Fruit fly (Drosophila melanogaster) whole organism, embryonic: Measurements from ENCODE around the gene CG13138.

ENCODE experiments used
- ATbp ChIP-seq: fragments of 200-800 bp; sonication (Bioruptor generic); optimal IDR thresholded peaks from 2 replicates; lab custom pipeline; 2017; ENCODE audit warnings: missing biosample characterization, mild to moderate bottlenecking, missing genetic modification characterization, missing genetic modification reagents
- Abd-B ChIP-seq: fragments of 200-800 bp; sonication (Bioruptor generic); optimal IDR thresholded peaks from 2 replicates; lab custom pipeline; 2018; ENCODE audit warnings: missing biosample characterization, mild to moderate bottlenecking, missing genetic modification characterization, moderate library complexity
- Atf-2 ChIP-seq: fragments of 200-800 bp; sonication (Bioruptor generic); optimal IDR thresholded peaks from 2 replicates; lab custom pipeline; 2016; ENCODE audit warnings: missing biosample characterization, missing genetic modification characterization
- Atf3 ChIP-seq: fragments of 200-800 bp; sonication (Bioruptor generic); optimal IDR thresholded peaks from 3 replicates; lab custom pipeline; 2016; ENCODE audit warnings: missing biosample characterization, missing genetic modification characterization
- Awh ChIP-seq: fragments of 200-800 bp; sonication (Bioruptor generic); IDR thresholded peaks from 2 replicates; pipeline ENCODE4, ENCODE4 v1.3.6; 2022; ENCODE audit warnings: missing biosample characterization, missing genetic modification characterization
- CG10147 ChIP-seq: fragments of 200-800 bp; sonication (Bioruptor generic); optimal IDR thresholded peaks from 2 replicates; lab custom pipeline; 2019; ENCODE audit warnings: missing biosample characterization, mild to moderate bottlenecking, missing genetic modification characterization, moderate library complexity
- CG10267 ChIP-seq: fragments of 200-800 bp; sonication (Bioruptor generic); optimal IDR thresholded peaks from 2 replicates; lab custom pipeline; 2018; ENCODE audit warnings: missing biosample characterization, mild to moderate bottlenecking, missing genetic modification characterization, moderate library complexity
- CG10366 ChIP-seq: fragments of 200-800 bp; sonication (Bioruptor generic); IDR thresholded peaks from 2 replicates; pipeline ENCODE4 v1.3.6; 2022; ENCODE audit warnings: missing biosample characterization, missing genetic modification characterization
- CG11696 ChIP-seq: fragments of 200-800 bp; sonication (Bioruptor generic); IDR thresholded peaks from 2 replicates; pipeline ENCODE4 v1.3.6; 2022; ENCODE audit warnings: missing biosample characterization, missing genetic modification characterization
- CG12219 ChIP-seq: fragments of 200-800 bp; sonication (Bioruptor generic); optimal IDR thresholded peaks from 3 replicates; lab custom pipeline; 2018; ENCODE audit warnings: missing biosample characterization, mild to moderate bottlenecking, missing genetic modification characterization
- CG12769 ChIP-seq: fragments of 200-800 bp; sonication (Bioruptor generic); optimal IDR thresholded peaks from 2 replicates; lab custom pipeline; 2019; ENCODE audit warnings: missing biosample characterization, mild to moderate bottlenecking, missing genetic modification characterization, moderate library complexity
- CG14710 ChIP-seq: fragments of 200-800 bp; sonication (Bioruptor generic); optimal IDR thresholded peaks from 3 replicates; lab custom pipeline; 2019; ENCODE audit warnings: missing biosample characterization, mild to moderate bottlenecking, missing genetic modification characterization, moderate library complexity
- CG1647 ChIP-seq: fragments of 200-800 bp; sonication (Bioruptor generic); optimal IDR thresholded peaks from 3 replicates; lab custom pipeline; 2016; ENCODE audit warnings: missing biosample characterization, missing genetic modification characterization
- CG18764 ChIP-seq: fragments of 200-800 bp; sonication (Bioruptor generic); optimal IDR thresholded peaks from 3 replicates; lab custom pipeline; 2016; ENCODE audit warnings: missing biosample characterization, missing genetic modification characterization
- CG2120 ChIP-seq: fragments of 200-800 bp; sonication (Bioruptor generic); optimal IDR thresholded peaks from 3 replicates; lab custom pipeline; 2016; ENCODE audit warnings: missing biosample characterization, missing genetic modification characterization
- CG2202 ChIP-seq: fragments of 200-800 bp; sonication (Bioruptor generic); optimal IDR thresholded peaks from 2 replicates; lab custom pipeline; 2018; ENCODE audit warnings: missing biosample characterization, mild to moderate bottlenecking, missing genetic modification characterization
- CG2712 ChIP-seq: fragments of 200-800 bp; optimal IDR thresholded peaks from 3 replicates; lab custom pipeline; 2019; ENCODE audit warnings: missing biosample characterization, mild to moderate bottlenecking, missing genetic modification characterization, moderate library complexity
- CG31224 ChIP-seq: fragments of 200-800 bp; sonication (Bioruptor generic); IDR thresholded peaks from 2 replicates; pipeline ENCODE4 v1.3.6; 2022; ENCODE audit warnings: missing biosample characterization, missing genetic modification characterization
- CG32772 ChIP-seq: fragments of 200-800 bp; sonication (Bioruptor generic); IDR thresholded peaks from 2 replicates; pipeline ENCODE4 v1.3.6; 2022; ENCODE audit warnings: missing biosample characterization, missing genetic modification characterization
- CG3847 ChIP-seq: fragments of 200-800 bp; sonication (Bioruptor generic); IDR thresholded peaks from 2 replicates; pipeline ENCODE4 v1.3.6; 2022; ENCODE audit warnings: missing biosample characterization, missing genetic modification characterization
- CG6654 ChIP-seq: fragments of 200-800 bp; sonication (Bioruptor generic); optimal IDR thresholded peaks from 2 replicates; lab custom pipeline; 2017; ENCODE audit warnings: missing biosample characterization, mild to moderate bottlenecking, missing genetic modification characterization
- CG6689 ChIP-seq: fragments of 200-800 bp; sonication (Bioruptor generic); IDR thresholded peaks from 2 replicates; pipeline ENCODE4 v1.3.6; 2022; ENCODE audit warnings: missing biosample characterization, missing genetic modification characterization
- CG7271 ChIP-seq: fragments of 200-800 bp; sonication (Bioruptor generic); optimal IDR thresholded peaks from 2 replicates; lab custom pipeline; 2018; ENCODE audit warnings: missing biosample characterization, mild to moderate bottlenecking, missing genetic modification characterization, moderate library complexity
- Deaf1 ChIP-seq: fragments of 200-800 bp; optimal IDR thresholded peaks from 3 replicates; lab custom pipeline; 2019; ENCODE audit warnings: missing biosample characterization, mild to moderate bottlenecking, missing genetic modification characterization, moderate library complexity
- Dip3 ChIP-seq: fragments of 200-800 bp; sonication (Bioruptor generic); optimal IDR thresholded peaks from 3 replicates; lab custom pipeline; 2016; ENCODE audit warnings: missing biosample characterization, missing genetic modification characterization
- Doc2 ChIP-seq: fragments of 200-800 bp; sonication (Bioruptor generic); IDR thresholded peaks from 2 replicates; pipeline ENCODE4 v1.3.6; 2022; ENCODE audit warnings: missing biosample characterization, missing genetic modification characterization
- Drgx ChIP-seq: fragments of 200-800 bp; sonication (Bioruptor generic); IDR thresholded peaks from 2 replicates; pipeline ENCODE4 v1.3.6; 2022; ENCODE audit warnings: missing biosample characterization, missing genetic modification characterization
- Fer1 ChIP-seq: fragments of 200-800 bp; sonication (Bioruptor generic); optimal IDR thresholded peaks from 2 replicates; lab custom pipeline; 2017; ENCODE audit warnings: missing biosample characterization, mild to moderate bottlenecking, missing genetic modification characterization
- HLH3B ChIP-seq: fragments of 200-800 bp; sonication (Bioruptor generic); IDR thresholded peaks from 2 replicates; pipeline ENCODE4 v1.3.6; 2022; ENCODE audit warnings: missing biosample characterization, missing genetic modification characterization
- HLHmδ ChIP-seq: fragments of 200-800 bp; sonication (Bioruptor generic); optimal IDR thresholded peaks from 2 replicates; lab custom pipeline; 2018; ENCODE audit warnings: missing biosample characterization, mild to moderate bottlenecking, missing genetic modification characterization, moderate library complexity
- Hr51 ChIP-seq, 2 experiments: fragments of 200-800 bp; sonication (Bioruptor generic); optimal IDR thresholded peaks; 2 replicates in 1 of 2; 3 replicates in 1 of 2; lab custom pipeline; 2016 to 2018; ENCODE audit warnings: missing biosample characterization in 2 of 2, missing genetic modification characterization in 2 of 2, mild to moderate bottlenecking in 1 of 2, moderate library complexity in 1 of 2
- NfI ChIP-seq: fragments of 200-800 bp; sonication (Bioruptor generic); optimal IDR thresholded peaks from 3 replicates; lab custom pipeline; 2018; ENCODE audit warnings: missing biosample characterization, mild to moderate bottlenecking, missing genetic modification characterization, moderate library complexity
- Pdp1 ChIP-seq, 2 experiments: fragments of 200-800 bp; sonication (Bioruptor generic); optimal IDR thresholded peaks; 3 replicates each; lab custom pipeline; 2016; ENCODE audit warnings: missing biosample characterization in 2 of 2, missing genetic modification characterization in 2 of 2, mild to moderate bottlenecking in 1 of 2, moderate library complexity in 1 of 2
- Sin3A ChIP-seq: fragments of >200 bp; optimal IDR thresholded peaks from 2 replicates; lab custom pipeline; 2018
- Spps ChIP-seq: fragments of 200-800 bp; sonication (Bioruptor generic); optimal IDR thresholded peaks from 2 replicates; lab custom pipeline; 2018; ENCODE audit warnings: missing biosample characterization, mild to moderate bottlenecking, missing genetic modification characterization
- Sry-δ ChIP-seq: fragments of 200-800 bp; sonication (Bioruptor generic); optimal IDR thresholded peaks from 2 replicates; lab custom pipeline; 2016; ENCODE audit warnings: missing biosample characterization, missing genetic modification characterization
- ac ChIP-seq: fragments of 200-800 bp; sonication (Bioruptor generic); optimal IDR thresholded peaks from 3 replicates; lab custom pipeline; 2017; ENCODE audit warnings: missing biosample characterization, mild to moderate bottlenecking, missing genetic modification characterization
- ara ChIP-seq: fragments of 200-800 bp; sonication (Bioruptor generic); IDR thresholded peaks from 2 replicates; pipeline ENCODE4 v1.3.6; 2022; ENCODE audit warnings: missing biosample characterization, missing genetic modification characterization
- cas ChIP-seq: fragments of 200-800 bp; sonication (Bioruptor generic); IDR thresholded peaks from 2 replicates; pipeline ENCODE4 v1.3.6; 2022; ENCODE audit warnings: missing biosample characterization, missing genetic modification characterization
- danr ChIP-seq: fragments of 200-800 bp; sonication (Bioruptor generic); IDR thresholded peaks from 2 replicates; pipeline ENCODE4 v1.3.6; 2022; ENCODE audit warnings: missing biosample characterization, missing genetic modification characterization
- ftz-f1 ChIP-seq: fragments of 200-800 bp; sonication (Bioruptor generic); optimal IDR thresholded peaks from 2 replicates; lab custom pipeline; 2016; ENCODE audit warnings: missing biosample characterization, missing genetic modification characterization
- gro ChIP-seq: fragments of 200-800 bp; sonication (Bioruptor generic); optimal IDR thresholded peaks from 2 replicates; lab custom pipeline; 2016; ENCODE audit warnings: missing biosample characterization, missing genetic modification characterization
- gsb-n ChIP-seq: fragments of 200-800 bp; sonication (Bioruptor generic); optimal IDR thresholded peaks from 3 replicates; lab custom pipeline; 2018; ENCODE audit warnings: missing biosample characterization, mild to moderate bottlenecking, missing genetic modification characterization
- gt ChIP-seq: fragments of 200-800 bp; sonication (Bioruptor generic); IDR thresholded peaks from 2 replicates; pipeline ENCODE4 v1.3.6; 2022; ENCODE audit warnings: missing biosample characterization, missing genetic modification characterization
- mld ChIP-seq: fragments of 200-800 bp; sonication (Bioruptor generic); IDR thresholded peaks from 3 replicates; pipeline ENCODE4 v1.3.6; 2022; ENCODE audit warnings: missing biosample characterization, missing genetic modification characterization; ENCODE audit not compliant: partially characterized antibody
- nom ChIP-seq: fragments of 200-800 bp; sonication (Bioruptor generic); optimal IDR thresholded peaks from 2 replicates; lab custom pipeline; 2017; ENCODE audit warnings: missing biosample characterization, missing genetic modification characterization, mild to moderate bottlenecking, moderate library complexity, missing genetic modification reagents
- odd ChIP-seq: fragments of 200-800 bp; sonication (Bioruptor generic); optimal IDR thresholded peaks from 2 replicates; lab custom pipeline; 2017; ENCODE audit warnings: missing biosample characterization, mild to moderate bottlenecking, missing genetic modification characterization
- peb ChIP-seq: fragments of 200-800 bp; sonication (Bioruptor generic); IDR thresholded peaks from 2 replicates; pipeline ENCODE4 v1.3.6; 2022; ENCODE audit warnings: missing biosample characterization, missing genetic modification characterization
- schlank ChIP-seq: fragments of 200-800 bp; sonication (Bioruptor generic); optimal IDR thresholded peaks from 2 replicates; lab custom pipeline; 2018; ENCODE audit warnings: missing biosample characterization, mild to moderate bottlenecking, missing genetic modification characterization
- tna ChIP-seq: fragments of 200-800 bp; sonication (Bioruptor generic); IDR thresholded peaks from 2 replicates; pipeline ENCODE4 v1.3.6; 2022; ENCODE audit warnings: missing biosample characterization, missing genetic modification characterization; ENCODE audit not compliant: partially characterized antibody
- zfh2 ChIP-seq: fragments of 200-800 bp; sonication (Bioruptor generic); optimal IDR thresholded peaks from 2 replicates; lab custom pipeline; 2016; ENCODE audit warnings: missing biosample characterization, missing genetic modification characterization

Gene CG13138

DNA sequence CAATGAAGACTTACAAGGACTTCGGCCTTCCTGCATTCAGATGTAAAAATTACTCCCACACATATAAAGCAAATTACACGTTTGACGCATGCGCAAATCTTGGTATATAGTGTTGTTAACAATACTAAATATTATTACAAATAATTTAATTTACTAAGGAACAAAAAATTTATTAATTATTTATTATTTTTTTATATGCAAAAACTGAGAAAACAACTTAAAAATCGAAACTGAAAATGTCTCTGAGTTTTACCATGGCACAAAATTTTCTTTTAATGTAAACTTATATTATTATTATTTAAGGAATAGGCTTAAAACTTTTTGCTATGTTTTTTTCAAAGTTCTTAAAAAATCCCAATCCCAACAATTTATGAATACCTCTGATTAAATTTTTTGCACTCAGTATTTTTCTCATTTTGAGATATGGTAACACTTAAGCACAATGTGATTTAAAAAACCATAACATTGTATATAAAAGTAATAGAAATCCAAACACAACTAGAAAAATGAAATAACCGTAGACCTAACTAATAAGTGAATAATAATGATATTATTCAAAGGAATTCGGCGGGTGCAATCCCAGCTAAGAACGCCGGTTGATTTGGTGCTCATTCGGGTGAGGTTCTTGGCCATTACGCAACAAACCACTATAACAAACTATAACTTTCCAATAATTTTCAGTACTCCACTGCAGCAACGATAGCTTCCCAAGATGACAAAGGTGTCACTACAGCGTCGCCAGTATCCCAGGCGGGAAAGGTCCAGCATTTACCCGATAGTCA, 29.4 kb upstream of the CG13138 start, which contains the start of the genes Schip1 and Cox10 (continued):
- no peak for TF ChIP-seq gro (GFP tag; lab: Kevin White, UChicago)
- TF ChIP-seq CG7271 (tag; lab: Kevin White, UChicago) = no peak
- TF ChIP-seq HLHmδ (GFP tag; lab: Kevin White, UChicago) = no peak
- TF ChIP-seq Abd-B (GFP tag; lab: Kevin White, UChicago) = no peak
- no peak for TF ChIP-seq CG32772 (GFP tag; lab: Robert Waterston, UW)
- no peak for TF ChIP-seq zfh2 (GFP tag; lab: Kevin White, UChicago)
- no peak for TF ChIP-seq Fer1
- TF ChIP-seq Sry-δ (GFP tag; lab: Kevin White, UChicago) = no peak
- peak; percentile 46 for TF ChIP-seq CG14710 (tag; lab: Kevin White, UChicago)
- no peak for TF ChIP-seq Awh (GFP tag; lab: Robert Waterston, UW)
- no peak for TF ChIP-seq CG2120 (GFP tag; lab: Kevin White, UChicago)
- no peak for TF ChIP-seq Sin3A (lab: Kevin White, UChicago)
- no peak for TF ChIP-seq CG10147
- peak; percentile 40 for TF ChIP-seq CG2712 (tag; lab: Kevin White, UChicago)
- TF ChIP-seq nom = no peak
- TF ChIP-seq ac = no peak
- no peak for TF ChIP-seq odd (GFP tag; lab: Kevin White, UChicago)
- no peak for TF ChIP-seq ATbp (GFP tag; lab: Kevin White, UChicago)
- TF ChIP-seq CG12769 (tag; lab: Kevin White, UChicago) = no peak
- no peak for TF ChIP-seq Drgx
- TF ChIP-seq CG31224 (GFP tag; lab: Robert Waterston, UW) = no peak
- no peak for TF ChIP-seq Hr51 (GFP tag; optimal IDR thresholded peaks at IDR 0.05; lab: Kevin White, UChicago)
- no peak for TF ChIP-seq Spps (tag; lab: Kevin White, UChicago)
- TF ChIP-seq CG3847 = no peak
- TF ChIP-seq gsb-n (tag; lab: Kevin White, UChicago) = no peak
- no peak for TF ChIP-seq mld (GFP tag; lab: Robert Waterston, UW)
- peak; percentile 71 for TF ChIP-seq CG10267 (tag; lab: Kevin White, UChicago)
- no peak for TF ChIP-seq NfI
- no peak for TF ChIP-seq Atf-2 (GFP tag; lab: Kevin White, UChicago)
- no peak for TF ChIP-seq CG11696 (GFP tag; lab: Robert Waterston, UW)
- peak in 1 of 2 experiments; percentile 99 for TF ChIP-seq Pdp1 (GFP tag; optimal IDR thresholded peaks at IDR 0.05; lab: Kevin White, UChicago)
- TF ChIP-seq CG6689 = no peak
- TF ChIP-seq gt = no peak
- TF ChIP-seq CG6654 (GFP tag; lab: Kevin White, UChicago) = no peak
- no peak for TF ChIP-seq danr
- no peak for TF ChIP-seq ftz-f1 (GFP tag; lab: Kevin White, UChicago)
- TF ChIP-seq Doc2 (GFP tag; lab: Robert Waterston, UW) = no peak
- no peak for TF ChIP-seq peb (GFP tag; lab: Robert Waterston, UW)
- TF ChIP-seq ara (GFP tag; lab: Robert Waterston, UW) = no peak
- TF ChIP-seq HLH3B (GFP tag; lab: Robert Waterston, UW) = no peak
- TF ChIP-seq CG12219 (GFP tag; lab: Kevin White, UChicago) = no peak
- TF ChIP-seq cas (GFP tag; lab: Robert Waterston, UW) = no peak
- TF ChIP-seq schlank (tag; lab: Kevin White, UChicago) = no peak
- TF ChIP-seq CG10366 (GFP tag; lab: Robert Waterston, UW) = no peak
- no peak for TF ChIP-seq CG1647 (GFP tag; lab: Kevin White, UChicago)
- TF ChIP-seq Deaf1 (tag; lab: Kevin White, UChicago) = no peak
- TF ChIP-seq Dip3 = no peak
- no peak for TF ChIP-seq CG2202
- TF ChIP-seq CG18764 = no peak
- TF ChIP-seq tna (GFP tag; lab: Robert Waterston, UW) = no peak
- TF ChIP-seq Atf3 (GFP tag; lab: Kevin White, UChicago) = no peak
